Fruit fly (Drosophila melanogaster) whole organism, embryonic: ENCODE results near the gene CG6574.

ENCODE experiments used
- ATbp ChIP-seq: fragments of 200-800 bp; sonication (Bioruptor generic); optimal IDR thresholded peaks from 2 replicates; lab custom pipeline; 2017; ENCODE audit warnings: missing biosample characterization, mild to moderate bottlenecking, missing genetic modification characterization, missing genetic modification reagents
- B-H1 ChIP-seq: fragments of 200-800 bp; sonication (Bioruptor generic); IDR thresholded peaks from 3 replicates; pipeline ENCODE4 v1.3.6; 2022; ENCODE audit warnings: missing biosample characterization, missing genetic modification characterization
- CG10267 ChIP-seq: fragments of 200-800 bp; sonication (Bioruptor generic); optimal IDR thresholded peaks from 2 replicates; lab custom pipeline; 2018; ENCODE audit warnings: missing biosample characterization, mild to moderate bottlenecking, missing genetic modification characterization, moderate library complexity
- CG10565 ChIP-seq: fragments of 200-800 bp; sonication (Bioruptor generic); optimal IDR thresholded peaks from 3 replicates; lab custom pipeline; 2016; ENCODE audit warnings: missing biosample characterization, mild to moderate bottlenecking, missing genetic modification characterization
- CG12391 ChIP-seq: fragments of 200-800 bp; sonication (Bioruptor generic); optimal IDR thresholded peaks from 3 replicates; lab custom pipeline; 2018; ENCODE audit warnings: missing biosample characterization, mild to moderate bottlenecking, missing genetic modification characterization, moderate library complexity
- CG13287 ChIP-seq: fragments of 200-800 bp; sonication (Bioruptor generic); IDR thresholded peaks from 2 replicates; pipeline ENCODE4 v1.3.6; 2022; ENCODE audit warnings: missing biosample characterization, missing genetic modification characterization; ENCODE audit not compliant: partially characterized antibody
- CG13296 ChIP-seq: fragments of 200-800 bp; sonication (Bioruptor generic); optimal IDR thresholded peaks from 3 replicates; lab custom pipeline; 2018; ENCODE audit warnings: missing biosample characterization, mild to moderate bottlenecking, missing genetic modification characterization
- CG13424 ChIP-seq: fragments of 200-800 bp; sonication (Bioruptor generic); optimal IDR thresholded peaks from 2 replicates; lab custom pipeline; 2019; ENCODE audit warnings: missing biosample characterization, mild to moderate bottlenecking, missing genetic modification characterization, moderate library complexity
- CG13624 ChIP-seq: fragments of 200-800 bp; sonication (Bioruptor generic); optimal IDR thresholded peaks from 2 replicates; lab custom pipeline; 2016; ENCODE audit warnings: missing biosample characterization, missing genetic modification characterization
- CG1602 ChIP-seq: fragments of 200-800 bp; sonication (Bioruptor generic); optimal IDR thresholded peaks from 3 replicates; lab custom pipeline; 2016; ENCODE audit warnings: missing biosample characterization, missing genetic modification characterization
- CG17186 ChIP-seq: fragments of 200-800 bp; sonication (Bioruptor generic); optimal IDR thresholded peaks from 3 replicates; lab custom pipeline; 2017; ENCODE audit warnings: missing biosample characterization, missing genetic modification reagents, missing genetic modification characterization
- CG17359 ChIP-seq: fragments of 200-800 bp; sonication (Bioruptor generic); optimal IDR thresholded peaks from 3 replicates; lab custom pipeline; 2018; ENCODE audit warnings: missing biosample characterization, mild to moderate bottlenecking, missing genetic modification characterization, moderate library complexity
- CG18262 ChIP-seq: fragments of 200-800 bp; optimal IDR thresholded peaks from 3 replicates; lab custom pipeline; 2019; ENCODE audit warnings: missing biosample characterization, mild to moderate bottlenecking, missing genetic modification characterization, moderate library complexity
- CG18476 ChIP-seq: fragments of 200-800 bp; sonication (Bioruptor generic); optimal IDR thresholded peaks from 2 replicates; lab custom pipeline; 2016; ENCODE audit warnings: missing biosample characterization, mild to moderate bottlenecking, missing genetic modification characterization
- CG31441 ChIP-seq: fragments of 200-800 bp; sonication (Bioruptor generic); IDR thresholded peaks from 2 replicates; pipeline ENCODE4 v1.3.6; 2022; ENCODE audit warnings: missing biosample characterization, missing genetic modification characterization
- CG32767 ChIP-seq: fragments of 200-800 bp; sonication (Bioruptor generic); IDR thresholded peaks from 2 replicates; pipeline ENCODE4 v1.3.6; 2022; ENCODE audit warnings: missing biosample characterization, missing genetic modification characterization
- CG3407 ChIP-seq: fragments of 200-800 bp; sonication (Bioruptor generic); optimal IDR thresholded peaks from 2 replicates; lab custom pipeline; 2018; ENCODE audit warnings: missing biosample characterization, mild to moderate bottlenecking, missing genetic modification characterization
- CG4404 ChIP-seq: fragments of 200-800 bp; sonication (Bioruptor generic); IDR thresholded peaks from 2 replicates; pipeline ENCODE4 v1.3.6; 2022; ENCODE audit warnings: missing biosample characterization, missing genetic modification characterization
- CG9437 ChIP-seq: fragments of 200-800 bp; sonication (Bioruptor generic); optimal IDR thresholded peaks from 2 replicates; lab custom pipeline; 2018; ENCODE audit warnings: missing biosample characterization, mild to moderate bottlenecking, missing genetic modification characterization
- CHES-1-like ChIP-seq: fragments of 200-800 bp; sonication (Bioruptor generic); optimal IDR thresholded peaks from 2 replicates; lab custom pipeline; 2016; ENCODE audit warnings: missing biosample characterization, missing genetic modification characterization
- Chrac-16 ChIP-seq: fragments of 200-800 bp; sonication (Bioruptor generic); optimal IDR thresholded peaks from 3 replicates; lab custom pipeline; 2016; ENCODE audit warnings: missing biosample characterization, missing genetic modification characterization
- Dref ChIP-seq: fragments of 200-800 bp; sonication (Bioruptor generic); IDR thresholded peaks from 2 replicates; pipeline ENCODE4 v1.3.6; 2022; ENCODE audit warnings: missing biosample characterization, missing genetic modification characterization
- Drgx ChIP-seq: fragments of 200-800 bp; sonication (Bioruptor generic); IDR thresholded peaks from 2 replicates; pipeline ENCODE4 v1.3.6; 2022; ENCODE audit warnings: missing biosample characterization, missing genetic modification characterization
- Elba2 ChIP-seq: fragments of 200-800 bp; sonication (Bioruptor generic); optimal IDR thresholded peaks from 3 replicates; lab custom pipeline; 2016; ENCODE audit warnings: missing biosample characterization, missing genetic modification characterization
- HLHmδ ChIP-seq: fragments of 200-800 bp; sonication (Bioruptor generic); optimal IDR thresholded peaks from 2 replicates; lab custom pipeline; 2018; ENCODE audit warnings: missing biosample characterization, mild to moderate bottlenecking, missing genetic modification characterization, moderate library complexity
- Nf-YC ChIP-seq: fragments of 200-800 bp; optimal IDR thresholded peaks from 3 replicates; lab custom pipeline; 2019; ENCODE audit warnings: missing biosample characterization, mild to moderate bottlenecking, missing genetic modification characterization, moderate library complexity
- Ptx1 ChIP-seq: fragments of 200-800 bp; sonication (Bioruptor generic); IDR thresholded peaks from 2 replicates; pipeline ENCODE4 v1.3.6; 2022; ENCODE audit warnings: missing biosample characterization, missing genetic modification characterization
- Rx ChIP-seq: fragments of 200-800 bp; sonication (Bioruptor generic); IDR thresholded peaks from 2 replicates; pipeline ENCODE4 v1.3.6; 2022; ENCODE audit warnings: missing biosample characterization, missing genetic modification characterization
- Side ChIP-seq: fragments of 200-800 bp; sonication (Bioruptor generic); optimal IDR thresholded peaks from 2 replicates; lab custom pipeline; 2016; ENCODE audit warnings: missing biosample characterization, missing genetic modification characterization
- Sin3A ChIP-seq: fragments of >200 bp; optimal IDR thresholded peaks from 2 replicates; lab custom pipeline; 2018
- Stat92E ChIP-seq, 3 experiments: fragments of >200 bp in 2 of 3; fragments of 200-800 bp in 1 of 3; sonication (Bioruptor generic) in 1 of 3; optimal IDR thresholded peaks; 2 replicates each; lab custom pipeline; 2017 to 2019; ENCODE audit warnings: missing biosample characterization in 3 of 3, missing genetic modification characterization in 3 of 3, mild to moderate bottlenecking in 1 of 3, moderate library complexity in 1 of 3
- Taf1 ChIP-seq: fragments of 200-800 bp; sonication (Bioruptor generic); IDR thresholded peaks from 2 replicates; pipeline ENCODE4 v1.3.6; 2022; ENCODE audit warnings: missing biosample characterization, missing genetic modification characterization
- Trl ChIP-seq, 3 experiments: fragments of >200 bp in 2 of 3; fragments of 200-800 bp in 1 of 3; sonication (Bioruptor generic) in 1 of 3; optimal IDR thresholded peaks; 2 replicates in 1 of 3; 3 replicates in 2 of 3; lab custom pipeline; 2016 to 2017; ENCODE audit warnings: missing biosample characterization in 1 of 3, missing genetic modification characterization in 1 of 3
- Vsx1 ChIP-seq: fragments of 200-800 bp; sonication (Bioruptor generic); optimal IDR thresholded peaks from 2 replicates; lab custom pipeline; 2017; ENCODE audit warnings: missing biosample characterization, mild to moderate bottlenecking, missing genetic modification characterization, missing genetic modification reagents
- bowl ChIP-seq: fragments of 200-800 bp; sonication (Bioruptor generic); IDR thresholded peaks from 2 replicates; pipeline ENCODE4 v1.3.6; 2022; ENCODE audit warnings: missing biosample characterization, missing genetic modification characterization
- corto ChIP-seq: fragments of 200-800 bp; sonication (Bioruptor generic); optimal IDR thresholded peaks from 2 replicates; lab custom pipeline; 2016; ENCODE audit warnings: missing biosample characterization, mild to moderate bottlenecking, missing genetic modification characterization, moderate library complexity
- cwo ChIP-seq: fragments of 200-800 bp; sonication (Bioruptor generic); optimal IDR thresholded peaks from 3 replicates; lab custom pipeline; 2017; ENCODE audit warnings: missing biosample characterization, missing genetic modification characterization, mild to moderate bottlenecking, moderate library complexity, missing genetic modification reagents
- dmrt11E ChIP-seq: fragments of 200-800 bp; sonication (Bioruptor generic); optimal IDR thresholded peaks from 3 replicates; lab custom pipeline; 2018; ENCODE audit warnings: missing biosample characterization, mild to moderate bottlenecking, missing genetic modification characterization, moderate library complexity
- fd3F ChIP-seq: fragments of 200-800 bp; sonication (Bioruptor generic); optimal IDR thresholded peaks from 2 replicates; lab custom pipeline; 2018; ENCODE audit warnings: missing biosample characterization, mild to moderate bottlenecking, missing genetic modification characterization, moderate library complexity
- ftz-f1 ChIP-seq: fragments of 200-800 bp; sonication (Bioruptor generic); optimal IDR thresholded peaks from 2 replicates; lab custom pipeline; 2016; ENCODE audit warnings: missing biosample characterization, missing genetic modification characterization
- gt ChIP-seq: fragments of 200-800 bp; sonication (Bioruptor generic); IDR thresholded peaks from 2 replicates; pipeline ENCODE4 v1.3.6; 2022; ENCODE audit warnings: missing biosample characterization, missing genetic modification characterization
- her ChIP-seq: fragments of 200-800 bp; sonication (Bioruptor generic); optimal IDR thresholded peaks from 2 replicates; lab custom pipeline; 2016; ENCODE audit warnings: missing biosample characterization, missing genetic modification characterization
- hkb ChIP-seq, 2 experiments: fragments of 200-800 bp in 1 of 2; fragments of >200 bp in 1 of 2; sonication (Bioruptor generic) in 1 of 2; IDR thresholded peaks in 1 of 2; optimal IDR thresholded peaks in 1 of 2; 2 replicates each; pipeline versions ENCODE4 v1.3.6 to Lab custom; 2017 to 2022; ENCODE audit warnings: missing biosample characterization in 1 of 2, missing genetic modification characterization in 1 of 2
- jing ChIP-seq: fragments of 200-800 bp; sonication (Bioruptor generic); optimal IDR thresholded peaks from 2 replicates; lab custom pipeline; 2018; ENCODE audit warnings: missing biosample characterization, mild to moderate bottlenecking, missing genetic modification characterization
- run ChIP-seq: fragments of 200-800 bp; sonication (Bioruptor generic); optimal IDR thresholded peaks from 3 replicates; lab custom pipeline; 2018; ENCODE audit warnings: missing biosample characterization, mild to moderate bottlenecking, missing genetic modification characterization
- sisA ChIP-seq: fragments of 200-800 bp; sonication (Bioruptor generic); IDR thresholded peaks from 2 replicates; pipeline ENCODE4 v1.3.6; 2022; ENCODE audit warnings: missing biosample characterization, missing genetic modification characterization
- slbo ChIP-seq: fragments of 200-800 bp; sonication (Bioruptor generic); IDR thresholded peaks from 2 replicates; pipeline ENCODE4 v1.3.6; 2022; ENCODE audit warnings: missing biosample characterization, missing genetic modification characterization
- tx ChIP-seq: fragments of 200-800 bp; sonication (Bioruptor generic); optimal IDR thresholded peaks from 2 replicates; lab custom pipeline; 2016; ENCODE audit warnings: missing biosample characterization, missing genetic modification characterization

Gene CG6574

DNA sequence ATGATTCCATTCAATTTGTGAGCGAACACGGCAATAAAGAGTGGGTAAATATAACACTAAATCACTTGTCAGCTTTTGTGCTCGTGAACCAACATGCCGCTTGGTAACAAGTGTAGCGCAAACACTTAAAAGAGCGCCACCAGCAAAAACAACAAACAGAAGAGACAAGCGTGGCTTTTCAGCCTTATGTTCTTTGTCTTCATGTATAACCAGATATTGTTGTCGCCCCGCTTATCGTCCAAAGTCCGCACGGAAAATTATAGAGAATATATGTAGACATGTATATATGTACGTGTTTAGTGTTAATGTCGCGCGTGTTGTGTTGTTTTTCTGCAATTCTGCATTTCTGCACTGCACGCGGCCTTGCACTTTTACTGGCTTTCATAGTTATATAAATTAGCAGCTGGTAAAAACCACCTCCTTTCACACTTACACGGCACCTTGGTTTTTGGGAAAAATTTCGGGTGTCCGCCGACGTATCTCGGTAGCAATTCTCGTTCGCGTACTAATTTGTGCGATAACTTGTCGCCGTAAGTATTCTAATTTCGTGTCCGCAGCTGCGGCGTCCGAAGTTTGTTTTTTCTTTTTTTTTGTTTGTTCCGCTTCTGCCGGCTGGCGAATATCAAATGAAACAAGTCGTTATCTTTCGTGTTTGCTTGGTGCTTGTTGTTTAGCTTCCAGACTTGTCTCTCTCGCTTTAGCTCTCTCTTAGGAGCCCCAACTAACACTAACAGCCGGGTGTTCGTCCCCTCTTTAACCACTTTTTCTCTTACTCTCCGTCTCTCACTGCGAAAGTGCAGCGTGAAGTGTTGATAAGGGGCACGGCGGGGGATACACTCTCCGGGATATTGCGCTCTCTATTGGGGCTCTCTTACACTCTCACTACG is 26.1 kb upstream of the CG6574 start (continued):
- no peak for TF ChIP-seq corto (GFP tag; lab: Kevin White, UChicago)
- no peak for TF ChIP-seq bowl (GFP tag; lab: Robert Waterston, UW)
- TF ChIP-seq Sin3A (lab: Kevin White, UChicago), result no peak
- no peak for TF ChIP-seq CG10267 (tag; lab: Kevin White, UChicago)
- no peak for TF ChIP-seq CG31441 (GFP tag; lab: Robert Waterston, UW)
- TF ChIP-seq CG17359, result peak; percentile 39
- peak; percentile 15 for TF ChIP-seq CG18262 (tag; lab: Kevin White, UChicago)
- TF ChIP-seq Vsx1 (GFP tag; lab: Kevin White, UChicago), result no peak
- no peak for TF ChIP-seq Stat92E (GFP tag; optimal IDR thresholded peaks at IDR 0.05; lab: Kevin White, UChicago)
- TF ChIP-seq Trl (optimal IDR thresholded peaks at IDR 0.05; lab: Kevin White, UChicago), result peak; percentile 96 to 97
- TF ChIP-seq Trl (GFP tag; optimal IDR thresholded peaks at IDR 0.05; lab: Kevin White, UChicago), result no peak
- peak; percentile 15 for TF ChIP-seq CG13424
- peak; percentile 53 for TF ChIP-seq cwo
- TF ChIP-seq CG4404, result no peak
- TF ChIP-seq sisA (GFP tag; lab: Robert Waterston, UW), result no peak; the same call in 1 of the 2 replicates
- no peak; the same call in 1 of the 2 replicates for TF ChIP-seq Ptx1 (GFP tag; lab: Robert Waterston, UW)
- TF ChIP-seq Elba2 (GFP tag; lab: Kevin White, UChicago), result no peak
- TF ChIP-seq Side (GFP tag; lab: Kevin White, UChicago), result peak; percentile 4
- TF ChIP-seq CG13296, result peak; percentile 34
- no peak for TF ChIP-seq run (tag; lab: Kevin White, UChicago)
- TF ChIP-seq Drgx (GFP tag; lab: Robert Waterston, UW), result peak; percentile 39
- no peak for TF ChIP-seq Rx
- no peak for TF ChIP-seq CHES-1-like (GFP tag; lab: Kevin White, UChicago)
- TF ChIP-seq slbo (GFP tag; lab: Robert Waterston, UW), result peak; percentile 58
- no peak for TF ChIP-seq dmrt11E (tag; lab: Kevin White, UChicago)
- no peak for TF ChIP-seq hkb (optimal IDR thresholded peaks at IDR 0.05; lab: Kevin White, UChicago)
- TF ChIP-seq hkb (GFP tag; IDR thresholded peaks at IDR 0.05; lab: Robert Waterston, UW), result peak; percentile 44; the same call in 1 of the 2 replicates
- no peak for TF ChIP-seq Dref (GFP tag; lab: Robert Waterston, UW)
- no peak for TF ChIP-seq Chrac-16 (GFP tag; lab: Kevin White, UChicago)
- no peak for TF ChIP-seq B-H1 (GFP tag; lab: Robert Waterston, UW)
- TF ChIP-seq CG13624 (GFP tag; lab: Kevin White, UChicago), result no peak
- TF ChIP-seq CG18476 (GFP tag; lab: Kevin White, UChicago), result no peak
- TF ChIP-seq CG3407 (GFP tag; lab: Kevin White, UChicago), result no peak
- TF ChIP-seq tx, result no peak
- TF ChIP-seq CG12391 (tag; lab: Kevin White, UChicago), result peak; percentile 2
- peak; percentile 79 for TF ChIP-seq HLHmδ
- peak; percentile 37 for TF ChIP-seq CG13287
- no peak for TF ChIP-seq CG32767
- TF ChIP-seq Taf1 (GFP tag; lab: Robert Waterston, UW), result peak; percentile 47; the same call in 1 of the 2 replicates
- no peak for TF ChIP-seq gt (GFP tag; lab: Robert Waterston, UW)
- no peak for TF ChIP-seq ftz-f1 (GFP tag; lab: Kevin White, UChicago)
- no peak for TF ChIP-seq jing (GFP tag; lab: Kevin White, UChicago)
- TF ChIP-seq fd3F, result no peak
- peak; percentile 7 for TF ChIP-seq ATbp (GFP tag; lab: Kevin White, UChicago)
- no peak for TF ChIP-seq CG9437 (GFP tag; lab: Kevin White, UChicago)
- TF ChIP-seq CG1602 (GFP tag; lab: Kevin White, UChicago), result no peak
- TF ChIP-seq CG17186 (GFP tag; lab: Kevin White, UChicago), result no peak
- TF ChIP-seq her (GFP tag; lab: Kevin White, UChicago), result peak; percentile 4
- TF ChIP-seq CG10565, result no peak
- no peak for TF ChIP-seq Nf-YC (tag; lab: Kevin White, UChicago)
